Fruit fly (Drosophila melanogaster): ENCODE data around the gene CG34112.

Gene CG34112

DNA sequence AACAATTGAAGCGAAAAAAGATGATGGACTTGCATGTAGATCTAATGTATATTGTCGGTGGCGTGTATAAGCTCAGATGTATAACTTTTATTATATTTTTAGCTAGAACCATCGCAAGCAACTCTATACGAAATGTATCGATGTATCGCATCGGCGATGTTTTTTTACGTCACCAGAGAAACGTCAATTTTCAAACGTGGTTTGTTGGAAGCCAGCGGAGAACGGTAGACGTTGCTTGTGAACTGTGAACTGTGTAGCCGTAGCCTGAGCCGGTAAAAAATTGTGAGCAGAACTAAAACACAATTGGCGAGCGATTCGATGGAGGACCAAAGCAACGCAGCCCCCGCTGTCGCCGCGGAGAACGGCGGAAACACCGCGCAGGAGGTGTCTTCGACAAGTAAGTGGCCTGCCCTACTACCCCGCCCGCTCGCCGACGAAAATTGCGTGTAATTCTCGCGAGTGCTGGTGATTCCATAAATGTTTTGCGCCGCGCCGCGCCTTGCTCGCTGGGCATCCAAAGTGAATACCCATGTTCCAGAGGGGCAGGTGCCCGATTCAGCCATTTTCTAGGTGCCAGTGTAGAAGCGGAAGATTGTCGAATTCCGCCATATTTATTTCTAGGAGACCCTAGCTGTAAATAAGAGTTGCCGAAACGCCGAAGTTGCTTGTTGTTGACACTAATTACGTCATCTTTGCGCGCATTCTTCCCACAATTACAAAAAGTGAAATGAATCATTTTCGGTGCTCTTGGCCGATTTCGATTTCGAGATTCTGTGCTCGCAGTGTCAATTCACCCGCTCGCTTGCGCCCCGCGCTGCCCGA is 9.0 kb upstream of the CG34112 start, which contains the start of gene lost (continued):
- TF ChIP-seq CG2678 (tag; optimal IDR thresholded peaks at IDR 0.05): no peak
- peak; percentile 50 for TF ChIP-seq YL-1 (GFP tag; optimal IDR thresholded peaks at IDR 0.05)
- no peak for TF ChIP-seq Tbp (GFP tag; optimal IDR thresholded peaks at IDR 0.05)
- TF ChIP-seq CG4730 (GFP tag; IDR thresholded peaks at IDR 0.05): no peak
- TF ChIP-seq Trl (optimal IDR thresholded peaks at IDR 0.05): peak in 1 of 2 experiments; percentile 20
- TF ChIP-seq Trl (GFP tag; optimal IDR thresholded peaks at IDR 0.05): no peak
- TF ChIP-seq Lim3 (GFP tag; IDR thresholded peaks at IDR 0.05): no peak
- no peak for TF ChIP-seq CG12744 (GFP tag; optimal IDR thresholded peaks at IDR 0.05)
- no peak for TF ChIP-seq CG4424 (GFP tag; optimal IDR thresholded peaks at IDR 0.05)
- TF ChIP-seq CG9817 (tag; optimal IDR thresholded peaks at IDR 0.05): peak; percentile 2
- TF ChIP-seq lmd (GFP tag; IDR thresholded peaks at IDR 0.05): peak; percentile 27; the same call in 1 of the 2 replicates
- TF ChIP-seq cas (GFP tag; IDR thresholded peaks at IDR 0.05): no peak
- TF ChIP-seq CG7963 (GFP tag; IDR thresholded peaks at IDR 0.05; ENCODE audit: partially characterized antibody): peak; percentile 97
- TF ChIP-seq ase (GFP tag; IDR thresholded peaks at IDR 0.05): no peak
- no peak for TF ChIP-seq prd (optimal IDR thresholded peaks at IDR 0.05)
- no peak for TF ChIP-seq prd (GFP tag; IDR thresholded peaks at IDR 0.05)
- no peak for TF ChIP-seq Meics (GFP tag; optimal IDR thresholded peaks at IDR 0.05)
- no peak for TF ChIP-seq ac (GFP tag; optimal IDR thresholded peaks at IDR 0.05)
- no peak for TF ChIP-seq jing (GFP tag; optimal IDR thresholded peaks at IDR 0.05)
- no peak for TF ChIP-seq jumu (GFP tag; optimal IDR thresholded peaks at IDR 0.05)
- TF ChIP-seq chn (GFP tag; optimal IDR thresholded peaks at IDR 0.05): no peak
- no peak for TF ChIP-seq ERR (GFP tag; optimal IDR thresholded peaks at IDR 0.05)
- no peak for TF ChIP-seq CG31365 (tag; optimal IDR thresholded peaks at IDR 0.05)
- no peak for TF ChIP-seq CG14014 (GFP tag; IDR thresholded peaks at IDR 0.05)
- peak; percentile 26 for TF ChIP-seq CG1233 (GFP tag; optimal IDR thresholded peaks at IDR 0.05)
- no peak for TF ChIP-seq Poxn (GFP tag; IDR thresholded peaks at IDR 0.05)
- peak; percentile 70 for TF ChIP-seq Lhr (GFP tag; optimal IDR thresholded peaks at IDR 0.05)
- no peak for TF ChIP-seq CG12299 (tag; optimal IDR thresholded peaks at IDR 0.05)
- TF ChIP-seq dati (GFP tag; IDR thresholded peaks at IDR 0.05): no peak
- no peak for TF ChIP-seq CG4820 (GFP tag; optimal IDR thresholded peaks at IDR 0.05)
- peak; percentile 66 for TF ChIP-seq CG7357 (GFP tag; IDR thresholded peaks at IDR 0.05)
- no peak for TF ChIP-seq Usf (GFP tag; optimal IDR thresholded peaks at IDR 0.05)
- TF ChIP-seq dmrt11E (tag; optimal IDR thresholded peaks at IDR 0.05): no peak
- TF ChIP-seq her (GFP tag; optimal IDR thresholded peaks at IDR 0.05): peak; percentile 22
- no peak for TF ChIP-seq CG14965 (GFP tag; optimal IDR thresholded peaks at IDR 0.05; ENCODE audit: borderline replicate concordance)
- no peak for TF ChIP-seq abd-A (tag; optimal IDR thresholded peaks at IDR 0.05)
- TF ChIP-seq Xbp1 (GFP tag; optimal IDR thresholded peaks at IDR 0.05): peak; percentile 13
- TF ChIP-seq Abd-B (GFP tag; optimal IDR thresholded peaks at IDR 0.05): peak; percentile 50
- TF ChIP-seq CG15696 (tag; optimal IDR thresholded peaks at IDR 0.05): no peak
- TF ChIP-seq NFAT (GFP tag; IDR thresholded peaks at IDR 0.05): peak; percentile 75
- TF ChIP-seq Neu2 (GFP tag; optimal IDR thresholded peaks at IDR 0.05; ENCODE audit: borderline replicate concordance): no peak
- TF ChIP-seq schlank (tag; optimal IDR thresholded peaks at IDR 0.05): no peak
- TF ChIP-seq CG5953 (GFP tag; IDR thresholded peaks at IDR 0.05): no peak
- TF ChIP-seq Hsf (GFP tag; optimal IDR thresholded peaks at IDR 0.05): no peak
- no peak for TF ChIP-seq Awh (GFP tag; IDR thresholded peaks at IDR 0.05)
- TF ChIP-seq CG6813 (GFP tag; optimal IDR thresholded peaks at IDR 0.05): no peak
- TF ChIP-seq dpn (GFP tag; optimal IDR thresholded peaks at IDR 0.05): peak in 1 of 2 experiments; percentile 25
- TF ChIP-seq C15 (GFP tag; IDR thresholded peaks at IDR 0.05): no peak
- TF ChIP-seq ind (GFP tag; optimal IDR thresholded peaks at IDR 0.05): no peak
- peak; percentile 96 for TF ChIP-seq hbn (GFP tag; IDR thresholded peaks at IDR 0.05; ENCODE audit: partially characterized antibody)
- no peak for TF ChIP-seq HLH54F (GFP tag; optimal IDR thresholded peaks at IDR 0.05)
